Worm (Caenorhabditis elegans): Measurements from ENCODE around the gene hmgs-1.

hmgs-1 gene

DNA sequence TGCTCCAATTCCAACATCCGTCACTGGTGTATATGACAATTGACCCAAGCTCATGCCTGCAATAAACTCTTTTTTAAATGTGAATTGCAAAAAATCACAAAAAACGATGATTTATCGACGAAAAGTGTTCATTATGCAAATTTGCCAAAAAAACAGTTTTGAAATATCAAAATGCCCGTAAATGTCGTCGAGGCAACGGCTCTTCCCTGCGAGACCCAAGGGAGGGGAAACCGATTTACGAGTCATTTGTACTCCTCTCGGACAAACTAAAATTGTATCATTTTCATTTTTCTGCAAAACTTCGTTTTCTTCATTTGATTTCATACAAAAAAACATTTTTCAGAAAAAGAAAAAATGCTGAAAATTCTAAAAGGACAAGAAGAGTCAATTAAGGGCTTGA, at the start of gene hmgs-1, which contains the start of gene F25B4.4:
TSS of gene hmgs-1 (minus strand) at position 56 of the 400 bp plus-strand sequence.
TSS of gene F25B4.4 (plus strand) at position 340 of the 400 bp plus-strand sequence.
- TF ChIP-seq tag-97 (GFP tag; IDR thresholded peaks at IDR 0.05), result no peak
- TF ChIP-seq lin-39 (tag; optimal IDR thresholded peaks at IDR 0.05), result no peak
- peak; percentile 99 for TF ChIP-seq R02D3.7 (tag; optimal IDR thresholded peaks at IDR 0.05)
- peak; percentile 61 for TF ChIP-seq spr-3 (GFP tag; optimal IDR thresholded peaks at IDR 0.05)
- TF ChIP-seq daf-12 (tag; optimal IDR thresholded peaks at IDR 0.05), result no peak
- TF ChIP-seq snpc-4 (tag; optimal IDR thresholded peaks at IDR 0.05), result no peak
- peak; percentile 91 for TF ChIP-seq lin-13 (GFP tag; optimal IDR thresholded peaks at IDR 0.05)
- no peak for TF ChIP-seq Y5F2A.4 (GFP tag; optimal IDR thresholded peaks at IDR 0.05)
- TF ChIP-seq arid-1 (GFP tag; conservative IDR thresholded peaks at IDR 0.05), result peak; percentile 33; the same call in 1 of the 2 replicates
- peak; percentile 62 for TF ChIP-seq ama-1 (optimal IDR thresholded peaks at IDR 0.05)
- peak in 1 of 2 experiments; percentile 21 for TF ChIP-seq ZK546.5 (tag; optimal IDR thresholded peaks at IDR 0.05)
- TF ChIP-seq mdt-29 (GFP tag; IDR thresholded peaks at IDR 0.05), result no peak
- no peak for TF ChIP-seq pqm-1 (tag; optimal IDR thresholded peaks at IDR 0.05)
- no peak for TF ChIP-seq ceh-62 (tag; optimal IDR thresholded peaks at IDR 0.05)
- peak; percentile 49 for TF ChIP-seq nhr-48 (tag; optimal IDR thresholded peaks at IDR 0.05)
- TF ChIP-seq lin-29 (GFP tag; IDR thresholded peaks at IDR 0.05), result no peak
- peak; percentile 26 for TF ChIP-seq lin-15B (tag; optimal IDR thresholded peaks at IDR 0.05)
- no peak for TF ChIP-seq attf-4 (tag; optimal IDR thresholded peaks at IDR 0.05)
- no peak for TF ChIP-seq ztf-11 (tag; optimal IDR thresholded peaks at IDR 0.05)
- peak; percentile 50 for TF ChIP-seq ceh-20 (GFP tag; IDR thresholded peaks at IDR 0.05)
- no peak for TF ChIP-seq mxl-2 (GFP tag; conservative IDR thresholded peaks at IDR 0.05)
- no peak for TF ChIP-seq nhr-41 (GFP tag; IDR thresholded peaks at IDR 0.05)
- no peak for TF ChIP-seq F44E2.7 (GFP tag; IDR thresholded peaks at IDR 0.05)
- no peak for TF ChIP-seq saeg-2 (GFP tag; IDR thresholded peaks at IDR 0.05)
- no peak for TF ChIP-seq Y75B8A.6 (GFP tag; IDR thresholded peaks at IDR 0.05)
- peak; percentile 73 for TF ChIP-seq nhr-28 (tag; optimal IDR thresholded peaks at IDR 0.05)
- TF ChIP-seq zfp-2 (tag; optimal IDR thresholded peaks at IDR 0.05), result peak; percentile 67
- TF ChIP-seq mdl-1 (tag; optimal IDR thresholded peaks at IDR 0.05), result peak in 1 of 2 experiments; percentile 72
- peak; percentile 49; the same call in 1 of the 2 replicates for TF ChIP-seq Y48G9A.11 (GFP tag; IDR thresholded peaks at IDR 0.05)
- peak; percentile 62 for TF ChIP-seq ctbp-1 (GFP tag; IDR thresholded peaks at IDR 0.05)
- TF ChIP-seq skn-1 (tag; optimal IDR thresholded peaks at IDR 0.05), result no peak
- TF ChIP-seq nhr-10 (tag; optimal IDR thresholded peaks at IDR 0.05), result peak; percentile 1
- TF ChIP-seq spr-1 (tag; optimal IDR thresholded peaks at IDR 0.05), result peak; percentile 48
- peak; percentile 93 for TF ChIP-seq nhr-77 (tag; optimal IDR thresholded peaks at IDR 0.05)
- TF ChIP-seq nhr-11 (tag; optimal IDR thresholded peaks at IDR 0.05), result peak; percentile 95
- TF ChIP-seq ZK337.2 (GFP tag; IDR thresholded peaks at IDR 0.05), result no peak
- peak; percentile 65 for TF ChIP-seq F37D6.2 (tag; optimal IDR thresholded peaks at IDR 0.05)
- TF ChIP-seq lin-1 (GFP tag; IDR thresholded peaks at IDR 0.05), result no peak
- no peak for TF ChIP-seq zip-11 (GFP tag; IDR thresholded peaks at IDR 0.05)
- TF ChIP-seq dve-1 (tag; optimal IDR thresholded peaks at IDR 0.05; ENCODE audit: insufficient read depth), result peak; percentile 94
- TF ChIP-seq hlh-30 (tag; optimal IDR thresholded peaks at IDR 0.05; ENCODE audit: insufficient read depth), result peak; percentile 85
- no peak for TF ChIP-seq dmd-8 (GFP tag; IDR thresholded peaks at IDR 0.05)
- no peak for TF ChIP-seq D1046.2 (GFP tag; IDR thresholded peaks at IDR 0.05)
- TF ChIP-seq gei-8 (GFP tag; optimal IDR thresholded peaks at IDR 0.05), result no peak
- peak; percentile 87 for TF ChIP-seq lin-38 (GFP tag; IDR thresholded peaks at IDR 0.05)
- TF ChIP-seq mxl-3 (GFP tag; optimal IDR thresholded peaks at IDR 0.05), result peak; percentile 10
- TF ChIP-seq nhr-25 (tag; optimal IDR thresholded peaks at IDR 0.05; ENCODE audit: borderline replicate concordance, insufficient read depth), result peak; percentile 50
- no peak for TF ChIP-seq nhr-111 (GFP tag; optimal IDR thresholded peaks at IDR 0.05)
- peak; percentile 79 for TF ChIP-seq tra-1 (GFP tag; IDR thresholded peaks at IDR 0.05)
- TF ChIP-seq daf-16 (GFP tag; optimal IDR thresholded peaks at IDR 0.05), result peak in 1 of 2 experiments; percentile 27
- TF ChIP-seq daf-16 (tag; optimal IDR thresholded peaks at IDR 0.05), result peak; percentile 33
- peak; percentile 31 for TF ChIP-seq zip-2 (tag; optimal IDR thresholded peaks at IDR 0.05)
- peak; percentile 94 for TF ChIP-seq aha-1 (tag)

Data from whole organism, L4 larva.